Fruit fly (Drosophila melanogaster) whole organism, embryonic: Measurements from ENCODE around the gene pix.

ENCODE experiments used
- Adf1 ChIP-seq: fragments of 200-800 bp; sonication (Bioruptor generic); IDR thresholded peaks from 2 replicates; pipeline ENCODE4 v1.3.6; 2022; ENCODE audit warnings: missing biosample characterization, missing genetic modification characterization
- BEAF-32 ChIP-seq: fragments of 200-800 bp; sonication (Bioruptor generic); optimal IDR thresholded peaks from 3 replicates; lab custom pipeline; 2017; ENCODE audit warnings: missing biosample characterization, missing genetic modification characterization, mild to moderate bottlenecking, moderate library complexity, missing genetic modification reagents
- BtbVII ChIP-seq: fragments of 200-800 bp; sonication (Bioruptor generic); optimal IDR thresholded peaks from 3 replicates; lab custom pipeline; 2017; ENCODE audit warnings: missing biosample characterization, mild to moderate bottlenecking, missing genetic modification characterization
- CG10462 ChIP-seq: fragments of 200-800 bp; sonication (Bioruptor generic); optimal IDR thresholded peaks from 2 replicates; lab custom pipeline; 2016; ENCODE audit warnings: missing biosample characterization, missing genetic modification characterization
- CG11085 ChIP-seq: fragments of 200-800 bp; sonication (Bioruptor generic); IDR thresholded peaks from 2 replicates; pipeline ENCODE4 v1.3.6; 2022; ENCODE audit warnings: missing biosample characterization, missing genetic modification characterization
- CG11504 ChIP-seq: fragments of 200-800 bp; sonication (Bioruptor generic); optimal IDR thresholded peaks from 3 replicates; lab custom pipeline; 2019; ENCODE audit warnings: missing biosample characterization, mild to moderate bottlenecking, missing genetic modification characterization, moderate library complexity
- CG14667 ChIP-seq: fragments of 200-800 bp; sonication (Bioruptor generic); IDR thresholded peaks from 2 replicates; pipeline ENCODE4 v1.3.6; 2022; ENCODE audit warnings: missing biosample characterization, missing genetic modification characterization
- CG15011 ChIP-seq: fragments of 200-800 bp; sonication (Bioruptor generic); optimal IDR thresholded peaks from 3 replicates; lab custom pipeline; 2018; ENCODE audit warnings: missing biosample characterization, mild to moderate bottlenecking, missing genetic modification characterization
- CG16779 ChIP-seq: fragments of 200-800 bp; sonication (Bioruptor generic); IDR thresholded peaks from 2 replicates; pipeline ENCODE4 v1.3.6; 2022; ENCODE audit warnings: missing biosample characterization, missing genetic modification characterization
- CG1832 ChIP-seq: fragments of 200-800 bp; sonication (Bioruptor generic); optimal IDR thresholded peaks from 2 replicates; lab custom pipeline; 2017; ENCODE audit warnings: missing biosample characterization, mild to moderate bottlenecking, missing genetic modification characterization, inconsistent platforms
- CG2202 ChIP-seq: fragments of 200-800 bp; sonication (Bioruptor generic); optimal IDR thresholded peaks from 2 replicates; lab custom pipeline; 2018; ENCODE audit warnings: missing biosample characterization, mild to moderate bottlenecking, missing genetic modification characterization
- CG4854 ChIP-seq: fragments of 200-800 bp; sonication (Bioruptor generic); optimal IDR thresholded peaks from 2 replicates; lab custom pipeline; 2016; ENCODE audit warnings: missing biosample characterization, missing genetic modification characterization, inconsistent platforms
- CG6854 ChIP-seq: fragments of 200-800 bp; sonication (Bioruptor generic); optimal IDR thresholded peaks from 3 replicates; lab custom pipeline; 2017; ENCODE audit warnings: missing biosample characterization, mild to moderate bottlenecking, missing genetic modification characterization
- CG9215 ChIP-seq: fragments of 200-800 bp; sonication (Bioruptor generic); IDR thresholded peaks from 2 replicates; pipeline ENCODE4 v1.3.6; 2022; ENCODE audit warnings: missing biosample characterization, missing genetic modification characterization
- CG9609 ChIP-seq: fragments of 200-800 bp; sonication (Bioruptor generic); optimal IDR thresholded peaks from 3 replicates; lab custom pipeline; 2016; ENCODE audit warnings: missing biosample characterization, missing genetic modification characterization
- CG9932 ChIP-seq: fragments of 200-800 bp; sonication (Bioruptor generic); IDR thresholded peaks from 2 replicates; pipeline ENCODE4 v1.3.6; 2022; ENCODE audit warnings: missing biosample characterization, missing genetic modification characterization
- Dip2 ChIP-seq: fragments of 200-800 bp; sonication (Bioruptor generic); IDR thresholded peaks from 2 replicates; pipeline ENCODE4 v1.3.6; 2022; ENCODE audit warnings: missing biosample characterization, missing genetic modification characterization
- Hey ChIP-seq: fragments of 200-800 bp; sonication (Bioruptor generic); optimal IDR thresholded peaks from 3 replicates; lab custom pipeline; 2018; ENCODE audit warnings: missing biosample characterization, mild to moderate bottlenecking, missing genetic modification characterization
- Nf-YB ChIP-seq: fragments of 200-800 bp; sonication (Bioruptor generic); optimal IDR thresholded peaks from 3 replicates; lab custom pipeline; 2019; ENCODE audit warnings: missing biosample characterization, mild to moderate bottlenecking, missing genetic modification characterization, moderate library complexity
- Ravus ChIP-seq: fragments of 200-800 bp; sonication (Bioruptor generic); IDR thresholded peaks from 2 replicates; pipeline ENCODE4 v1.3.6; 2022; ENCODE audit warnings: missing biosample characterization, missing genetic modification characterization
- Tbp ChIP-seq: fragments of >200 bp; optimal IDR thresholded peaks from 2 replicates; lab custom pipeline; 2018; ENCODE audit warnings: missing biosample characterization, missing genetic modification characterization
- abd-A ChIP-seq: fragments of 200-800 bp; sonication (Bioruptor generic); optimal IDR thresholded peaks from 3 replicates; lab custom pipeline; 2019; ENCODE audit warnings: missing biosample characterization, mild to moderate bottlenecking, missing genetic modification characterization, moderate library complexity
- ap ChIP-seq: fragments of 200-800 bp; sonication (Bioruptor generic); IDR thresholded peaks from 2 replicates; pipeline ENCODE4 v1.3.6; 2022; ENCODE audit warnings: missing biosample characterization, missing genetic modification characterization
- ase ChIP-seq: fragments of 200-800 bp; sonication (Bioruptor generic); IDR thresholded peaks from 3 replicates; pipeline ENCODE4 v1.3.6; 2022; ENCODE audit warnings: missing biosample characterization, missing genetic modification characterization
- bigmax ChIP-seq: fragments of 200-800 bp; sonication (Bioruptor generic); optimal IDR thresholded peaks from 2 replicates; lab custom pipeline; 2018; ENCODE audit warnings: missing biosample characterization, mild to moderate bottlenecking, missing genetic modification characterization
- btn ChIP-seq: fragments of 200-800 bp; sonication (Bioruptor generic); optimal IDR thresholded peaks from 2 replicates; lab custom pipeline; 2016; ENCODE audit warnings: missing biosample characterization, missing genetic modification characterization
- chinmo ChIP-seq: fragments of 200-800 bp; sonication (Bioruptor generic); IDR thresholded peaks from 4 replicates; pipeline ENCODE4 v1.3.6; 2022; ENCODE audit warnings: missing biosample characterization, missing genetic modification characterization; ENCODE audit not compliant: partially characterized antibody
- ftz-f1 ChIP-seq: fragments of 200-800 bp; sonication (Bioruptor generic); optimal IDR thresholded peaks from 2 replicates; lab custom pipeline; 2016; ENCODE audit warnings: missing biosample characterization, missing genetic modification characterization
- gro ChIP-seq: fragments of 200-800 bp; sonication (Bioruptor generic); optimal IDR thresholded peaks from 2 replicates; lab custom pipeline; 2016; ENCODE audit warnings: missing biosample characterization, missing genetic modification characterization
- gt ChIP-seq: fragments of 200-800 bp; sonication (Bioruptor generic); IDR thresholded peaks from 2 replicates; pipeline ENCODE4 v1.3.6; 2022; ENCODE audit warnings: missing biosample characterization, missing genetic modification characterization
- h ChIP-seq: fragments of >200 bp; optimal IDR thresholded peaks from 2 replicates; lab custom pipeline; 2017
- hbn ChIP-seq: fragments of 200-800 bp; sonication (Bioruptor generic); IDR thresholded peaks from 2 replicates; pipeline ENCODE4 v1.3.6; 2022; ENCODE audit warnings: missing biosample characterization, missing genetic modification characterization; ENCODE audit not compliant: partially characterized antibody
- hkb ChIP-seq, 2 experiments: fragments of 200-800 bp in 1 of 2; fragments of >200 bp in 1 of 2; sonication (Bioruptor generic) in 1 of 2; IDR thresholded peaks in 1 of 2; optimal IDR thresholded peaks in 1 of 2; 2 replicates each; pipeline versions ENCODE4 v1.3.6 to Lab custom; 2017 to 2022; ENCODE audit warnings: missing biosample characterization in 1 of 2, missing genetic modification characterization in 1 of 2
- nerfin-2 ChIP-seq: fragments of 200-800 bp; sonication (Bioruptor generic); IDR thresholded peaks from 2 replicates; pipeline ENCODE4 v1.3.6; 2022; ENCODE audit warnings: missing biosample characterization, missing genetic modification characterization; ENCODE audit not compliant: partially characterized antibody
- nmo ChIP-seq: fragments of 200-800 bp; sonication (Bioruptor generic); optimal IDR thresholded peaks from 2 replicates; lab custom pipeline; 2018; ENCODE audit warnings: missing biosample characterization, mild to moderate bottlenecking, missing genetic modification characterization, moderate library complexity
- nom ChIP-seq: fragments of 200-800 bp; sonication (Bioruptor generic); optimal IDR thresholded peaks from 2 replicates; lab custom pipeline; 2017; ENCODE audit warnings: missing biosample characterization, missing genetic modification characterization, mild to moderate bottlenecking, moderate library complexity, missing genetic modification reagents
- pan ChIP-seq, 4 experiments: fragments of >200 bp in 3 of 4; fragments of 200-800 bp in 1 of 4; sonication (Bioruptor generic) in 1 of 4; optimal IDR thresholded peaks in 3 of 4; IDR thresholded peaks in 1 of 4; 2 replicates each; pipeline versions ENCODE4 v1.3.6 to Lab custom; 2017 to 2022; ENCODE audit warnings: missing biosample characterization in 2 of 4, missing genetic modification characterization in 2 of 4, mixed read lengths in 1 of 4
- peb ChIP-seq: fragments of 200-800 bp; sonication (Bioruptor generic); IDR thresholded peaks from 2 replicates; pipeline ENCODE4 v1.3.6; 2022; ENCODE audit warnings: missing biosample characterization, missing genetic modification characterization
- pita ChIP-seq: fragments of 200-800 bp; sonication (Bioruptor generic); optimal IDR thresholded peaks from 2 replicates; lab custom pipeline; 2017; ENCODE audit warnings: missing biosample characterization, mild to moderate bottlenecking, missing genetic modification characterization
- pum ChIP-seq: fragments of 200-800 bp; sonication (Bioruptor generic); optimal IDR thresholded peaks from 2 replicates; lab custom pipeline; 2016; ENCODE audit warnings: missing biosample characterization, missing genetic modification characterization
- trem ChIP-seq: fragments of 200-800 bp; optimal IDR thresholded peaks from 3 replicates; lab custom pipeline; 2019; ENCODE audit warnings: missing biosample characterization, mild to moderate bottlenecking, missing genetic modification characterization, moderate library complexity
- ttk ChIP-seq: fragments of 200-800 bp; sonication (Bioruptor generic); IDR thresholded peaks from 2 replicates; pipeline ENCODE4 v2.1.2; 2022; ENCODE audit warnings: missing biosample characterization, missing genetic modification characterization
- tup ChIP-seq: fragments of 200-800 bp; sonication (Bioruptor generic); optimal IDR thresholded peaks from 2 replicates; lab custom pipeline; 2016; ENCODE audit warnings: missing biosample characterization, mild to moderate bottlenecking, missing genetic modification characterization, moderate library complexity
- tx ChIP-seq: fragments of 200-800 bp; sonication (Bioruptor generic); optimal IDR thresholded peaks from 2 replicates; lab custom pipeline; 2016; ENCODE audit warnings: missing biosample characterization, missing genetic modification characterization
- vvl ChIP-seq: fragments of 200-800 bp; sonication (Bioruptor generic); IDR thresholded peaks from 2 replicates; pipeline ENCODE4 v1.3.6; 2022; ENCODE audit warnings: missing biosample characterization, missing genetic modification characterization
- zen ChIP-seq: fragments of 200-800 bp; sonication (Bioruptor generic); optimal IDR thresholded peaks from 3 replicates; lab custom pipeline; 2018; ENCODE audit warnings: missing biosample characterization, mild to moderate bottlenecking, missing genetic modification characterization, moderate library complexity
- zen2 ChIP-seq: fragments of 200-800 bp; sonication (Bioruptor generic); IDR thresholded peaks from 3 replicates; pipeline ENCODE4 v1.3.6; 2022; ENCODE audit warnings: missing biosample characterization, missing genetic modification characterization; ENCODE audit not compliant: partially characterized antibody
- zf30C ChIP-seq: fragments of 200-800 bp; sonication (Bioruptor generic); optimal IDR thresholded peaks from 3 replicates; lab custom pipeline; 2018; ENCODE audit warnings: missing biosample characterization, mild to moderate bottlenecking, missing genetic modification characterization

The pix gene

dm6 chr3L:8996173-8996767 lies 21.7 kb upstream of the pix start (continued):
- TF ChIP-seq CG4854 (no peak), trem (peak; percentile 44), Adf1 (GFP tag; lab: Robert Waterston, UW) (no peak), Tbp (no peak), bigmax (no peak), Dip2 (GFP tag; lab: Robert Waterston, UW) (no peak), CG1832 (GFP tag; lab: Kevin White, UChicago) (no peak), pum (peak; percentile 54), Ravus (no peak; the same call in 1 of the 2 replicates), gro (GFP tag; lab: Kevin White, UChicago) (no peak), BEAF-32 (GFP tag; lab: Kevin White, UChicago) (no peak), CG9215 (GFP tag; lab: Robert Waterston, UW) (no peak), chinmo (GFP tag; lab: Robert Waterston, UW) (no peak), CG10462 (GFP tag; lab: Kevin White, UChicago) (no peak), nmo (GFP tag; lab: Kevin White, UChicago) (peak; percentile 69), Nf-YB (GFP tag; lab: Kevin White, UChicago) (no peak), CG14667 (GFP tag; lab: Robert Waterston, UW) (peak; percentile 61), CG9932 (GFP tag; lab: Robert Waterston, UW) (peak; percentile 58), ttk (GFP tag; lab: Robert Waterston, UW) (peak; percentile 75), tx (GFP tag; lab: Kevin White, UChicago) (no peak), ap (GFP tag; lab: Robert Waterston, UW) (peak; percentile 45), ase (GFP tag; lab: Robert Waterston, UW) (peak; percentile 57; the same call in 2 of the 3 replicates), CG9609 (GFP tag; lab: Kevin White, UChicago) (peak; percentile 24), nerfin-2 (no peak), zen (tag; lab: Kevin White, UChicago) (peak; percentile 8), nom (no peak), abd-A (tag; lab: Kevin White, UChicago) (no peak), tup (GFP tag; lab: Kevin White, UChicago) (peak; percentile 30), CG16779 (GFP tag; lab: Robert Waterston, UW) (no peak), CG11504 (no peak), CG6854 (GFP tag; lab: Kevin White, UChicago) (no peak), Hey (tag; lab: Kevin White, UChicago) (no peak), gt (GFP tag; lab: Robert Waterston, UW) (no peak), btn (GFP tag; lab: Kevin White, UChicago) (no peak), vvl (GFP tag; lab: Robert Waterston, UW) (peak; percentile 84)

dm6 chr3L:8990128-8990527 lies 15.6 kb upstream of the pix start, which contains the start of gene CG5280:
CG5280 (minus strand) TSS chr3L:8990228.
- TF ChIP-seq pan (optimal IDR thresholded peaks at IDR 0.05; lab: Kevin White, UChicago): no peak
- no peak for TF ChIP-seq pan (GFP tag; optimal IDR thresholded peaks at IDR 0.05 in 1 of 2, IDR thresholded peaks at IDR 0.05 in 1 of 2)
- no peak for TF ChIP-seq zen2 (GFP tag; lab: Robert Waterston, UW)
- TF ChIP-seq Adf1 (GFP tag; lab: Robert Waterston, UW): no peak
- TF ChIP-seq peb (GFP tag; lab: Robert Waterston, UW): no peak
- no peak for TF ChIP-seq ftz-f1 (GFP tag; lab: Kevin White, UChicago)
- no peak for TF ChIP-seq zf30C (GFP tag; lab: Kevin White, UChicago)
- TF ChIP-seq h (lab: Kevin White, UChicago): no peak
- TF ChIP-seq CG4854: no peak
- no peak for TF ChIP-seq BtbVII (GFP tag; lab: Kevin White, UChicago)
- no peak for TF ChIP-seq CG2202 (tag; lab: Kevin White, UChicago)
- TF ChIP-seq pita (GFP tag; lab: Kevin White, UChicago): no peak
- TF ChIP-seq hbn (GFP tag; lab: Robert Waterston, UW): no peak
- no peak for TF ChIP-seq CG11085 (GFP tag; lab: Robert Waterston, UW)
- no peak for TF ChIP-seq hkb (optimal IDR thresholded peaks at IDR 0.05; lab: Kevin White, UChicago)
- no peak for TF ChIP-seq hkb (GFP tag; IDR thresholded peaks at IDR 0.05; lab: Robert Waterston, UW)
- no peak for TF ChIP-seq CG15011
